Worm (Caenorhabditis elegans) whole organism, L3 larva: ENCODE results near the gene D1054.10.

Experiments used
- R02D3.7 ChIP-seq: fragments of 150-350 bp; optimal IDR thresholded peaks from 2 replicates; lab custom pipeline; 2014; ENCODE audit warnings: missing biosample characterization, missing genetic modification characterization
- ZK546.5 ChIP-seq: sonication (generic microtip); optimal IDR thresholded peaks from 2 replicates; lab custom pipeline; 2017; ENCODE audit warnings: missing biosample characterization, missing genetic modification characterization
- aly-2 ChIP-seq: fragments of 150-350 bp; optimal IDR thresholded peaks from 2 replicates; lab custom pipeline; 2014; ENCODE audit warnings: missing biosample characterization, missing genetic modification characterization
- ama-1 ChIP-seq: fragments of 150-350 bp; optimal IDR thresholded peaks from 2 replicates; lab custom pipeline; 2018
- ceh-28 ChIP-seq: fragments of 150-350 bp; optimal IDR thresholded peaks from 2 replicates; lab custom pipeline; 2014; ENCODE audit warnings: missing biosample characterization, missing genetic modification reagents, missing genetic modification characterization
- daf-12 ChIP-seq: fragments of 150-350 bp; optimal IDR thresholded peaks from 2 replicates; lab custom pipeline; 2014; ENCODE audit warnings: missing biosample characterization, missing genetic modification reagents, missing genetic modification characterization
- egl-27 ChIP-seq: sonication (generic microtip); optimal IDR thresholded peaks from 4 replicates; lab custom pipeline; 2017; ENCODE audit warnings: missing biosample characterization, missing genetic modification reagents, missing genetic modification characterization
- egl-5 ChIP-seq: fragments of 150-350 bp; optimal IDR thresholded peaks from 2 replicates; lab custom pipeline; 2017; ENCODE audit warnings: missing biosample characterization, missing genetic modification reagents, missing genetic modification characterization, inconsistent platforms
- elt-1 ChIP-seq: fragments of 150-350 bp; optimal IDR thresholded peaks from 2 replicates; lab custom pipeline; 2014; ENCODE audit warnings: missing biosample characterization, missing genetic modification characterization
- elt-2 ChIP-seq: sonication (generic microtip); optimal IDR thresholded peaks from 2 replicates; lab custom pipeline; 2016; ENCODE audit warnings: missing genetic modification reagents, mild to moderate bottlenecking, missing genetic modification characterization, missing compliant biosample characterization
- elt-3 ChIP-seq, 3 experiments: fragments of 150-350 bp in 1 of 3; sonication (generic microtip) in 2 of 3; optimal IDR thresholded peaks; 2 replicates in 2 of 3; 4 replicates in 1 of 3; lab custom pipeline; 2014 to 2017; ENCODE audit warnings: missing biosample characterization in 3 of 3, missing genetic modification characterization in 3 of 3
- eor-1 ChIP-seq, 2 experiments: fragments of 150-350 bp; optimal IDR thresholded peaks; 2 replicates each; lab custom pipeline; 2014 to 2018; ENCODE audit warnings: missing biosample characterization in 2 of 2, missing genetic modification characterization in 2 of 2
- fkh-10 ChIP-seq: sonication (generic microtip); optimal IDR thresholded peaks from 2 replicates; lab custom pipeline; 2017; ENCODE audit warnings: missing biosample characterization, missing genetic modification reagents, missing genetic modification characterization
- hmg-11 ChIP-seq: sonication (generic microtip); optimal IDR thresholded peaks from 2 replicates; lab custom pipeline; 2016; ENCODE audit warnings: missing genetic modification characterization, missing compliant biosample characterization
- lin-15B ChIP-seq: fragments of 150-350 bp; optimal IDR thresholded peaks from 2 replicates; lab custom pipeline; 2014; ENCODE audit warnings: missing biosample characterization, missing genetic modification characterization
- lin-39 ChIP-seq: fragments of 150-350 bp; optimal IDR thresholded peaks from 2 replicates; lab custom pipeline; 2018; ENCODE audit warnings: missing biosample characterization, missing genetic modification reagents, missing genetic modification characterization
- mml-1 ChIP-seq: fragments of 150-350 bp; sonication (generic microtip); optimal IDR thresholded peaks from 3 replicates; lab custom pipeline; 2014; ENCODE audit warnings: missing biosample characterization, missing genetic modification characterization
- nhr-11 ChIP-seq: fragments of 150-350 bp; optimal IDR thresholded peaks from 2 replicates; lab custom pipeline; 2014; ENCODE audit warnings: missing biosample characterization, missing genetic modification characterization
- nhr-23 ChIP-seq: fragments of 150-350 bp; optimal IDR thresholded peaks from 2 replicates; lab custom pipeline; 2014; ENCODE audit warnings: missing biosample characterization, missing genetic modification reagents, missing genetic modification characterization
- nhr-237 ChIP-seq: fragments of 150-350 bp; optimal IDR thresholded peaks from 2 replicates; lab custom pipeline; 2014; ENCODE audit warnings: missing biosample characterization, missing genetic modification characterization
- nhr-25 ChIP-seq: sonication (generic microtip); optimal IDR thresholded peaks from 2 replicates; lab custom pipeline; 2017; ENCODE audit warnings: missing biosample characterization, missing genetic modification characterization
- nhr-28 ChIP-seq: fragments of 150-350 bp; optimal IDR thresholded peaks from 2 replicates; lab custom pipeline; 2014; ENCODE audit warnings: missing biosample characterization, missing genetic modification characterization
- nhr-43 ChIP-seq: sonication (generic microtip); optimal IDR thresholded peaks from 2 replicates; lab custom pipeline; 2016; ENCODE audit warnings: mild to moderate bottlenecking, missing genetic modification characterization, missing compliant biosample characterization; ENCODE audit not compliant: poor library complexity, severe bottlenecking
- nhr-77 ChIP-seq: fragments of 150-350 bp; optimal IDR thresholded peaks from 2 replicates; lab custom pipeline; 2014; ENCODE audit warnings: missing biosample characterization, missing genetic modification characterization
- pha-4 ChIP-seq: fragments of 150-350 bp; optimal IDR thresholded peaks from 2 replicates; lab custom pipeline; 2014; ENCODE audit warnings: missing biosample characterization, missing genetic modification reagents, missing genetic modification characterization
- sea-2 ChIP-seq: fragments of 150-350 bp; sonication (generic microtip); optimal IDR thresholded peaks from 4 replicates; lab custom pipeline; 2014; ENCODE audit warnings: missing biosample characterization, missing genetic modification reagents, missing genetic modification characterization
- skn-1 ChIP-seq: fragments of 150-350 bp; optimal IDR thresholded peaks from 2 replicates; lab custom pipeline; 2014; ENCODE audit warnings: missing biosample characterization, missing genetic modification characterization
- snpc-4 ChIP-seq: fragments of 150-350 bp; optimal IDR thresholded peaks from 2 replicates; lab custom pipeline; 2014; ENCODE audit warnings: missing biosample characterization, missing genetic modification characterization
- tbx-2 ChIP-seq: sonication (generic microtip); optimal IDR thresholded peaks from 2 replicates; lab custom pipeline; 2016; ENCODE audit warnings: mild to moderate bottlenecking, missing genetic modification characterization, missing compliant biosample characterization
- unc-39 ChIP-seq: sonication (generic microtip); optimal IDR thresholded peaks from 4 replicates; lab custom pipeline; 2017; ENCODE audit warnings: missing biosample characterization, missing genetic modification characterization
- unc-62 ChIP-seq: fragments of 150-350 bp; sonication (generic microtip); optimal IDR thresholded peaks from 4 replicates; lab custom pipeline; 2014; ENCODE audit warnings: missing biosample characterization, missing genetic modification reagents, missing genetic modification characterization
- zag-1 ChIP-seq: fragments of 150-350 bp; optimal IDR thresholded peaks from 2 replicates; lab custom pipeline; 2014; ENCODE audit warnings: missing biosample characterization, missing genetic modification characterization
- ztf-4 ChIP-seq: fragments of 150-350 bp; optimal IDR thresholded peaks from 2 replicates; lab custom pipeline; 2014; ENCODE audit warnings: missing biosample characterization, missing genetic modification characterization

Gene D1054.10

ce11 chrV:10798090-10798489 lies 5.4 kb upstream of the D1054.10 start, which contains the start of gene srh-184:
Gene srh-184 (minus strand): TSS chrV:10798190.
- TF ChIP-seq zag-1 (tag; lab: Kevin White, UChicago) = no peak
- no peak for TF ChIP-seq ceh-28 (tag; lab: Kevin White, UChicago)
- TF ChIP-seq aly-2 (tag; lab: Kevin White, UChicago) = no peak
- TF ChIP-seq hmg-11 = no peak
- TF ChIP-seq egl-27 (tag; lab: Kevin White, UChicago) = no peak
- TF ChIP-seq sea-2 (GFP tag; lab: Kevin White, UChicago) = no peak
- TF ChIP-seq lin-15B = no peak
- TF ChIP-seq unc-62 (GFP tag; lab: Kevin White, UChicago) = no peak
- no peak for TF ChIP-seq nhr-237 (tag; lab: Kevin White, UChicago)
- TF ChIP-seq ama-1 (lab: Kevin White, UChicago) = no peak
- no peak for TF ChIP-seq elt-2 (tag; lab: Kevin White, UChicago)
- no peak for TF ChIP-seq pha-4 (tag; lab: Kevin White, UChicago)

- TF ChIP-seq egl-27 (tag; lab: Kevin White, UChicago) = no peak
Measured at ce11 chrV:10795494-10795893, 2.8 kb upstream of the D1054.10 start, which contains the start of gene D1054.19. Gene D1054.19 (plus strand): TSS chrV:10795794.

ce11 chrV:10794463-10794862 lies 1.8 kb upstream of the D1054.10 start:
- TF ChIP-seq nhr-28 (tag; lab: Kevin White, UChicago) = no peak
- no peak for TF ChIP-seq egl-5 (tag; lab: Kevin White, UChicago)
- no peak for TF ChIP-seq skn-1
- TF ChIP-seq tbx-2 = no peak
- TF ChIP-seq snpc-4 (tag; lab: Kevin White, UChicago) = no peak
- TF ChIP-seq aly-2 (tag; lab: Kevin White, UChicago) = no peak
- no peak for TF ChIP-seq nhr-43 (tag; lab: Kevin White, UChicago)

ce11 chrV:10793498-10793897 lies 823 bp upstream of the D1054.10 start, which contains the start of gene ule-3:
Gene ule-3 (plus strand): TSS chrV:10793798.
- TF ChIP-seq skn-1 = no peak
- TF ChIP-seq lin-39 = no peak
- TF ChIP-seq ztf-4 (tag; lab: Kevin White, UChicago) = no peak
- no peak for TF ChIP-seq nhr-23
- no peak for TF ChIP-seq nhr-11 (tag; lab: Kevin White, UChicago)
- TF ChIP-seq sea-2 (GFP tag; lab: Kevin White, UChicago) = no peak
- no peak for TF ChIP-seq ZK546.5 (tag; lab: Kevin White, UChicago)
- TF ChIP-seq nhr-43 (tag; lab: Kevin White, UChicago) = no peak
- no peak for TF ChIP-seq egl-5 (tag; lab: Kevin White, UChicago)
- no peak for TF ChIP-seq mml-1 (tag; lab: Kevin White, UChicago)
- no peak for TF ChIP-seq elt-1 (tag; lab: Kevin White, UChicago)
- TF ChIP-seq elt-3 (tag; optimal IDR thresholded peaks at IDR 0.05; lab: Kevin White, UChicago) = no peak
- no peak for TF ChIP-seq daf-12 (tag; lab: Kevin White, UChicago)
- no peak for TF ChIP-seq unc-39

- TF ChIP-seq R02D3.7 (tag; lab: Kevin White, UChicago) (no peak), ZK546.5 (tag; lab: Kevin White, UChicago) (no peak), fkh-10 (GFP tag; lab: Kevin White, UChicago) (no peak), snpc-4 (tag; lab: Kevin White, UChicago) (no peak), pha-4 (tag; lab: Kevin White, UChicago) (no peak), nhr-25 (no peak), aly-2 (tag; lab: Kevin White, UChicago) (no peak), skn-1 (no peak), egl-27 (tag; lab: Kevin White, UChicago) (no peak), eor-1 (tag; optimal IDR thresholded peaks at IDR 0.05; lab: Kevin White, UChicago) (no peak), ceh-28 (tag; lab: Kevin White, UChicago) (no peak)
Measured at ce11 chrV:10790921-10791320, 1.8 kb downstream of the D1054.10 start, which contains the start of gene D1054.9. Gene D1054.9 (minus strand): TSS chrV:10791057.

- TF ChIP-seq nhr-77 (tag; lab: Kevin White, UChicago) = no peak
- TF ChIP-seq pha-4 (tag; lab: Kevin White, UChicago) = peak; percentile 56
Measured at ce11 chrV:10784011-10784410, 8.7 kb downstream of the D1054.10 start, which contains the start of gene D1054.8. Gene D1054.8 (plus strand): TSS chrV:10784311.
